Worm (Caenorhabditis elegans): ENCODE results near the gene lpr-3.

DNA sequence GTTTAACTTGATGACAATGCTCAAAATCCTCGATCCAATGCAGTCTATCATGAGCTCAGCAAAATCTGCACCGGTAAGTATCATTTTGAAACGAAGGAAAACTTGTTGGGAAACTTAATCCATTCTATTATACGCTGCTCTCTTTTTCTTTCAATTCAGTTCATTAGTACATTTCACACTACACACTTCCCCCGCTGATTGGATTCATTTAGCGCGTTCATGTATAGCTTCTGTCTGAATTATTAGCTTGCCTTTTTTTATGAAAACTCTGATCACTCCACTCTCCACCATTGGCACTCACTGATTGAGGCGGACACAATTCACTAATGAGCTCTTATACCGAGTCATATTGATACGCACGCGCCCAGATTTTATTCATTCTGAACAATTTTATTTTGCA is 19.0 kb upstream of the lpr-3 start:
- no peak for TF ChIP-seq ztf-29 (GFP tag; IDR thresholded peaks at IDR 0.05)
- TF ChIP-seq flt-1 (GFP tag; IDR thresholded peaks at IDR 0.05) = no peak
- TF ChIP-seq klf-2 (GFP tag; conservative IDR thresholded peaks at IDR 0.05) = no peak
